Worm (Caenorhabditis elegans): ENCODE data around the gene Y55F3BR.11.
A peak's percentile ranks its signal among the peaks of the same experiment; 100 is the strongest.

Gene Y55F3BR.11

ce11 chrIV:874677-875076, 19.7 kb downstream of the Y55F3BR.11 start, which contains the start of gene Y55F3BR.1:
Gene Y55F3BR.1 (plus strand): TSS chrIV:874791.
- TF ChIP-seq lin-1 (GFP tag; IDR thresholded peaks at IDR 0.05) = no peak
- TF ChIP-seq ztf-7 (tag; optimal IDR thresholded peaks at IDR 0.05) = no peak
- no peak for TF ChIP-seq egl-27 (tag; optimal IDR thresholded peaks at IDR 0.05)
- TF ChIP-seq ztf-11 (tag; optimal IDR thresholded peaks at IDR 0.05) = no peak
- TF ChIP-seq aly-2 (tag; optimal IDR thresholded peaks at IDR 0.05) = no peak
- peak; percentile 52 for TF ChIP-seq nhr-6 (tag; optimal IDR thresholded peaks at IDR 0.05)
- no peak for TF ChIP-seq mxl-3 (GFP tag; optimal IDR thresholded peaks at IDR 0.05)
- no peak for TF ChIP-seq nhr-41 (GFP tag; IDR thresholded peaks at IDR 0.05)
- no peak for TF ChIP-seq dmd-9 (GFP tag; IDR thresholded peaks at IDR 0.05)
- no peak for TF ChIP-seq pqm-1 (tag; optimal IDR thresholded peaks at IDR 0.05)
- TF ChIP-seq F44E2.7 (GFP tag; IDR thresholded peaks at IDR 0.05) = no peak
- no peak for TF ChIP-seq daf-12 (tag; optimal IDR thresholded peaks at IDR 0.05)
- TF ChIP-seq tra-1 (GFP tag; IDR thresholded peaks at IDR 0.05) = no peak
- TF ChIP-seq jun-1 (tag; optimal IDR thresholded peaks at IDR 0.05) = no peak
- TF ChIP-seq Y5F2A.4 (GFP tag; optimal IDR thresholded peaks at IDR 0.05) = no peak
- no peak for TF ChIP-seq rbr-2 (tag; optimal IDR thresholded peaks at IDR 0.05)
- TF ChIP-seq fos-1 (tag; optimal IDR thresholded peaks at IDR 0.05) = no peak
- TF ChIP-seq unc-62 (GFP tag; optimal IDR thresholded peaks at IDR 0.05 in 1 of 2) = no peak
- no peak for TF ChIP-seq unc-62 (tag; optimal IDR thresholded peaks at IDR 0.05)
- TF ChIP-seq lsy-2 (tag; optimal IDR thresholded peaks at IDR 0.05) = peak in 1 of 2 experiments; percentile 65
- no peak for TF ChIP-seq ZK337.2 (GFP tag; IDR thresholded peaks at IDR 0.05)
- TF ChIP-seq aha-1 (tag) = peak; percentile 55
- no peak for TF ChIP-seq T20F7.1 (GFP tag; optimal IDR thresholded peaks at IDR 0.05)
- no peak for TF ChIP-seq dmd-8 (GFP tag; IDR thresholded peaks at IDR 0.05)
- TF ChIP-seq mes-2 (tag; optimal IDR thresholded peaks at IDR 0.05; ENCODE audit: poor library complexity, severe bottlenecking) = peak; percentile 65
- no peak for TF ChIP-seq php-3 (GFP tag; IDR thresholded peaks at IDR 0.05)
- TF ChIP-seq hlh-30 (tag; optimal IDR thresholded peaks at IDR 0.05; ENCODE audit: insufficient read depth) = peak; percentile 12
- no peak for TF ChIP-seq madf-5 (GFP tag; IDR thresholded peaks at IDR 0.05)
- TF ChIP-seq unc-130 (GFP tag; optimal IDR thresholded peaks at IDR 0.05) = no peak
- TF ChIP-seq dmd-6 (GFP tag; IDR thresholded peaks at IDR 0.05) = no peak
- TF ChIP-seq daf-8 (GFP tag; IDR thresholded peaks at IDR 0.05) = no peak
- peak; percentile 97 for TF ChIP-seq lin-38 (GFP tag; IDR thresholded peaks at IDR 0.05)
- TF ChIP-seq nhr-11 (tag; optimal IDR thresholded peaks at IDR 0.05) = peak; percentile 2
- TF ChIP-seq ctbp-1 (GFP tag; IDR thresholded peaks at IDR 0.05) = no peak
- TF ChIP-seq zag-1 (tag; optimal IDR thresholded peaks at IDR 0.05) = no peak
- TF ChIP-seq lin-13 (GFP tag; optimal IDR thresholded peaks at IDR 0.05) = peak; percentile 41
- TF ChIP-seq madf-9 (GFP tag; conservative IDR thresholded peaks at IDR 0.05) = no peak
- no peak for TF ChIP-seq daf-16 (GFP tag; optimal IDR thresholded peaks at IDR 0.05)
- no peak for TF ChIP-seq daf-16 (tag; optimal IDR thresholded peaks at IDR 0.05)
- no peak for TF ChIP-seq egl-43 (GFP tag; IDR thresholded peaks at IDR 0.05)
- TF ChIP-seq mxl-2 (GFP tag; conservative IDR thresholded peaks at IDR 0.05) = no peak
- TF ChIP-seq skn-1 (tag; optimal IDR thresholded peaks at IDR 0.05) = no peak
- no peak for TF ChIP-seq nhr-10 (tag; optimal IDR thresholded peaks at IDR 0.05)
- no peak for TF ChIP-seq arid-1 (GFP tag; conservative IDR thresholded peaks at IDR 0.05)
- no peak for TF ChIP-seq hlh-11 (tag; optimal IDR thresholded peaks at IDR 0.05)
- no peak for TF ChIP-seq zfp-2 (tag; optimal IDR thresholded peaks at IDR 0.05)
- no peak for TF ChIP-seq nhr-76 (tag; optimal IDR thresholded peaks at IDR 0.05)
- no peak for TF ChIP-seq Y48G9A.11 (GFP tag; IDR thresholded peaks at IDR 0.05)
- TF ChIP-seq pha-4 (GFP tag; IDR thresholded peaks at IDR 0.05) = no peak
- no peak for TF ChIP-seq pha-4 (tag; optimal IDR thresholded peaks at IDR 0.05)
- TF ChIP-seq mdt-29 (GFP tag; IDR thresholded peaks at IDR 0.05) = no peak
- TF ChIP-seq nhr-28 (tag; optimal IDR thresholded peaks at IDR 0.05) = peak; percentile 35
- no peak for TF ChIP-seq nhr-48 (tag; optimal IDR thresholded peaks at IDR 0.05)
- TF ChIP-seq zfp-3 (GFP tag; conservative IDR thresholded peaks at IDR 0.05) = no peak
